Fruit fly (Drosophila melanogaster) whole organism, embryonic: Measurements from ENCODE around the gene CG31068.

Experiments
- ATbp ChIP-seq: fragments of 200-800 bp; sonication (Bioruptor generic); optimal IDR thresholded peaks from 2 replicates; lab custom pipeline; 2017; ENCODE audit warnings: missing biosample characterization, mild to moderate bottlenecking, missing genetic modification characterization, missing genetic modification reagents
- Antp ChIP-seq: fragments of 200-800 bp; sonication (Bioruptor generic); optimal IDR thresholded peaks from 3 replicates; lab custom pipeline; 2016; ENCODE audit warnings: missing biosample characterization, missing genetic modification characterization
- Atf3 ChIP-seq: fragments of 200-800 bp; sonication (Bioruptor generic); optimal IDR thresholded peaks from 3 replicates; lab custom pipeline; 2016; ENCODE audit warnings: missing biosample characterization, missing genetic modification characterization
- CG10209 ChIP-seq: fragments of 200-800 bp; sonication (Bioruptor generic); optimal IDR thresholded peaks from 3 replicates; lab custom pipeline; 2017; ENCODE audit warnings: missing biosample characterization, mild to moderate bottlenecking, missing genetic modification characterization, missing genetic modification reagents
- CG11398 ChIP-seq: fragments of 200-800 bp; sonication (Bioruptor generic); optimal IDR thresholded peaks from 2 replicates; lab custom pipeline; 2016; ENCODE audit warnings: missing biosample characterization, missing genetic modification characterization
- CG13287 ChIP-seq: fragments of 200-800 bp; sonication (Bioruptor generic); IDR thresholded peaks from 2 replicates; pipeline ENCODE4 v1.3.6; 2022; ENCODE audit warnings: missing biosample characterization, missing genetic modification characterization; ENCODE audit not compliant: partially characterized antibody
- CG14710 ChIP-seq: fragments of 200-800 bp; sonication (Bioruptor generic); optimal IDR thresholded peaks from 3 replicates; lab custom pipeline; 2019; ENCODE audit warnings: missing biosample characterization, mild to moderate bottlenecking, missing genetic modification characterization, moderate library complexity
- CG15269 ChIP-seq: fragments of 200-800 bp; sonication (Bioruptor generic); optimal IDR thresholded peaks from 2 replicates; lab custom pipeline; 2018; ENCODE audit warnings: missing biosample characterization, mild to moderate bottlenecking, missing genetic modification characterization, moderate library complexity
- CG15601 ChIP-seq: fragments of 200-800 bp; sonication (Bioruptor generic); optimal IDR thresholded peaks from 3 replicates; lab custom pipeline; 2019; ENCODE audit warnings: missing biosample characterization, mild to moderate bottlenecking, missing genetic modification characterization, moderate library complexity
- CG15696 ChIP-seq: fragments of 200-800 bp; sonication (Bioruptor generic); optimal IDR thresholded peaks from 2 replicates; lab custom pipeline; 2019; ENCODE audit warnings: missing biosample characterization, mild to moderate bottlenecking, missing genetic modification characterization, moderate library complexity
- CG16815 ChIP-seq: fragments of 200-800 bp; sonication (Bioruptor generic); optimal IDR thresholded peaks from 3 replicates; lab custom pipeline; 2017; ENCODE audit warnings: missing biosample characterization, mild to moderate bottlenecking, missing genetic modification characterization
- CG17361 ChIP-seq: fragments of 200-800 bp; sonication (Bioruptor generic); IDR thresholded peaks from 3 replicates; pipeline ENCODE4 v1.3.6; 2022; ENCODE audit warnings: missing biosample characterization, missing genetic modification characterization
- CG17912 ChIP-seq: fragments of 200-800 bp; sonication (Bioruptor generic); optimal IDR thresholded peaks from 2 replicates; lab custom pipeline; 2018; ENCODE audit warnings: missing biosample characterization, mild to moderate bottlenecking, missing genetic modification characterization
- CG18599 ChIP-seq: fragments of 200-800 bp; sonication (Bioruptor generic); optimal IDR thresholded peaks from 3 replicates; lab custom pipeline; 2017; ENCODE audit warnings: missing biosample characterization, missing genetic modification characterization, mild to moderate bottlenecking, moderate library complexity, missing genetic modification reagents
- CG2202 ChIP-seq: fragments of 200-800 bp; sonication (Bioruptor generic); optimal IDR thresholded peaks from 2 replicates; lab custom pipeline; 2018; ENCODE audit warnings: missing biosample characterization, mild to moderate bottlenecking, missing genetic modification characterization
- CG31388 ChIP-seq: fragments of 200-800 bp; sonication (Bioruptor generic); optimal IDR thresholded peaks from 2 replicates; lab custom pipeline; 2016; ENCODE audit warnings: missing biosample characterization, missing genetic modification characterization
- CG3726 ChIP-seq: fragments of 200-800 bp; sonication (Bioruptor generic); IDR thresholded peaks from 3 replicates; pipeline ENCODE4, ENCODE4 v1.3.6; 2022; ENCODE audit warnings: missing biosample characterization, missing genetic modification characterization
- CG43689 ChIP-seq: fragments of 200-800 bp; sonication (Bioruptor generic); IDR thresholded peaks from 2 replicates; pipeline ENCODE4 v1.3.6; 2022; ENCODE audit warnings: missing biosample characterization, missing genetic modification characterization
- CG4404 ChIP-seq: fragments of 200-800 bp; sonication (Bioruptor generic); IDR thresholded peaks from 2 replicates; pipeline ENCODE4 v1.3.6; 2022; ENCODE audit warnings: missing biosample characterization, missing genetic modification characterization
- CG7556 ChIP-seq: fragments of 200-800 bp; sonication (Bioruptor generic); optimal IDR thresholded peaks from 2 replicates; lab custom pipeline; 2017; ENCODE audit warnings: missing biosample characterization, mild to moderate bottlenecking, missing genetic modification characterization
- CG7987 ChIP-seq: fragments of 200-800 bp; sonication (Bioruptor generic); optimal IDR thresholded peaks from 2 replicates; lab custom pipeline; 2018; ENCODE audit warnings: missing biosample characterization, mild to moderate bottlenecking, missing genetic modification characterization, moderate library complexity
- CG8944 ChIP-seq: fragments of 200-800 bp; sonication (Bioruptor generic); optimal IDR thresholded peaks from 3 replicates; lab custom pipeline; 2016; ENCODE audit warnings: missing biosample characterization, missing genetic modification characterization
- CG9215 ChIP-seq: fragments of 200-800 bp; sonication (Bioruptor generic); IDR thresholded peaks from 2 replicates; pipeline ENCODE4 v1.3.6; 2022; ENCODE audit warnings: missing biosample characterization, missing genetic modification characterization
- Chrac-16 ChIP-seq: fragments of 200-800 bp; sonication (Bioruptor generic); optimal IDR thresholded peaks from 3 replicates; lab custom pipeline; 2016; ENCODE audit warnings: missing biosample characterization, missing genetic modification characterization
- CoRest ChIP-seq: fragments of 200-800 bp; sonication (Bioruptor generic); optimal IDR thresholded peaks from 3 replicates; lab custom pipeline; 2018; ENCODE audit warnings: missing biosample characterization, mild to moderate bottlenecking, missing genetic modification characterization, moderate library complexity
- D ChIP-seq, 2 experiments: fragments of 200-800 bp in 1 of 2; fragments of >200 bp in 1 of 2; sonication (Bioruptor generic) in 1 of 2; optimal IDR thresholded peaks; 2 replicates in 1 of 2; 3 replicates in 1 of 2; lab custom pipeline; 2017; ENCODE audit warnings: mild to moderate bottlenecking in 1 of 2, missing biosample characterization in 1 of 2, missing genetic modification characterization in 1 of 2, missing genetic modification reagents in 1 of 2
- Dip2 ChIP-seq: fragments of 200-800 bp; sonication (Bioruptor generic); IDR thresholded peaks from 2 replicates; pipeline ENCODE4 v1.3.6; 2022; ENCODE audit warnings: missing biosample characterization, missing genetic modification characterization
- Doc2 ChIP-seq: fragments of 200-800 bp; sonication (Bioruptor generic); IDR thresholded peaks from 2 replicates; pipeline ENCODE4 v1.3.6; 2022; ENCODE audit warnings: missing biosample characterization, missing genetic modification characterization
- Fer2 ChIP-seq: fragments of 200-800 bp; sonication (Bioruptor generic); optimal IDR thresholded peaks from 2 replicates; lab custom pipeline; 2018; ENCODE audit warnings: missing biosample characterization, mild to moderate bottlenecking, missing genetic modification characterization, moderate library complexity
- H2.0 ChIP-seq: fragments of 200-800 bp; sonication (Bioruptor generic); IDR thresholded peaks from 2 replicates; pipeline ENCODE4 v1.3.6; 2022; ENCODE audit warnings: missing biosample characterization, missing genetic modification characterization
- HLH3B ChIP-seq: fragments of 200-800 bp; sonication (Bioruptor generic); IDR thresholded peaks from 2 replicates; pipeline ENCODE4 v1.3.6; 2022; ENCODE audit warnings: missing biosample characterization, missing genetic modification characterization
- Nf-YA ChIP-seq: fragments of 200-800 bp; sonication (Bioruptor generic); IDR thresholded peaks from 2 replicates; pipeline ENCODE4 v1.3.6; 2022; ENCODE audit warnings: missing biosample characterization, missing genetic modification characterization
- NfI ChIP-seq: fragments of 200-800 bp; sonication (Bioruptor generic); optimal IDR thresholded peaks from 3 replicates; lab custom pipeline; 2018; ENCODE audit warnings: missing biosample characterization, mild to moderate bottlenecking, missing genetic modification characterization, moderate library complexity
- Six4 ChIP-seq: fragments of 200-800 bp; sonication (Bioruptor generic); optimal IDR thresholded peaks from 2 replicates; lab custom pipeline; 2016; ENCODE audit warnings: missing biosample characterization, missing genetic modification characterization
- Sry-δ ChIP-seq: fragments of 200-800 bp; sonication (Bioruptor generic); optimal IDR thresholded peaks from 2 replicates; lab custom pipeline; 2016; ENCODE audit warnings: missing biosample characterization, missing genetic modification characterization
- al ChIP-seq: fragments of 200-800 bp; sonication (Bioruptor generic); IDR thresholded peaks from 2 replicates; pipeline ENCODE4 v1.3.6; 2022; ENCODE audit warnings: missing biosample characterization, missing genetic modification characterization
- chif ChIP-seq, 2 experiments: fragments of 200-800 bp; sonication (Bioruptor generic); optimal IDR thresholded peaks; 3 replicates each; lab custom pipeline; 2016; ENCODE audit warnings: missing biosample characterization in 2 of 2, missing genetic modification characterization in 2 of 2
- dimm ChIP-seq: fragments of 200-800 bp; sonication (Bioruptor generic); IDR thresholded peaks from 2 replicates; pipeline ENCODE4 v1.3.6; 2022; ENCODE audit warnings: missing biosample characterization, missing genetic modification characterization
- dm ChIP-seq: fragments of 200-800 bp; sonication (Bioruptor generic); optimal IDR thresholded peaks from 3 replicates; lab custom pipeline; 2016; ENCODE audit warnings: missing biosample characterization, missing genetic modification characterization
- dmrt99B ChIP-seq: fragments of 200-800 bp; sonication (Bioruptor generic); optimal IDR thresholded peaks from 2 replicates; lab custom pipeline; 2018; ENCODE audit warnings: missing biosample characterization, mild to moderate bottlenecking, missing genetic modification characterization, moderate library complexity
- en ChIP-seq: fragments of 200-800 bp; sonication (Bioruptor generic); optimal IDR thresholded peaks from 2 replicates; lab custom pipeline; 2016; ENCODE audit warnings: missing biosample characterization, missing genetic modification characterization
- gsb-n ChIP-seq: fragments of 200-800 bp; sonication (Bioruptor generic); optimal IDR thresholded peaks from 3 replicates; lab custom pipeline; 2018; ENCODE audit warnings: missing biosample characterization, mild to moderate bottlenecking, missing genetic modification characterization
- hkb ChIP-seq, 2 experiments: fragments of 200-800 bp in 1 of 2; fragments of >200 bp in 1 of 2; sonication (Bioruptor generic) in 1 of 2; IDR thresholded peaks in 1 of 2; optimal IDR thresholded peaks in 1 of 2; 2 replicates each; pipeline versions ENCODE4 v1.3.6 to Lab custom; 2017 to 2022; ENCODE audit warnings: missing biosample characterization in 1 of 2, missing genetic modification characterization in 1 of 2
- mam ChIP-seq: fragments of 200-800 bp; sonication (Bioruptor generic); optimal IDR thresholded peaks from 3 replicates; lab custom pipeline; 2016; ENCODE audit warnings: missing biosample characterization, missing genetic modification characterization
- salm ChIP-seq: fragments of 200-800 bp; sonication (Bioruptor generic); optimal IDR thresholded peaks from 2 replicates; lab custom pipeline; 2018; ENCODE audit warnings: missing biosample characterization, mild to moderate bottlenecking, missing genetic modification characterization
- sqz ChIP-seq: fragments of 200-800 bp; sonication (Bioruptor generic); optimal IDR thresholded peaks from 3 replicates; lab custom pipeline; 2018; ENCODE audit warnings: missing biosample characterization, mild to moderate bottlenecking, missing genetic modification characterization
- tx ChIP-seq: fragments of 200-800 bp; sonication (Bioruptor generic); optimal IDR thresholded peaks from 2 replicates; lab custom pipeline; 2016; ENCODE audit warnings: missing biosample characterization, missing genetic modification characterization
- zen2 ChIP-seq: fragments of 200-800 bp; sonication (Bioruptor generic); IDR thresholded peaks from 3 replicates; pipeline ENCODE4 v1.3.6; 2022; ENCODE audit warnings: missing biosample characterization, missing genetic modification characterization; ENCODE audit not compliant: partially characterized antibody

CG31068 gene

DNA sequence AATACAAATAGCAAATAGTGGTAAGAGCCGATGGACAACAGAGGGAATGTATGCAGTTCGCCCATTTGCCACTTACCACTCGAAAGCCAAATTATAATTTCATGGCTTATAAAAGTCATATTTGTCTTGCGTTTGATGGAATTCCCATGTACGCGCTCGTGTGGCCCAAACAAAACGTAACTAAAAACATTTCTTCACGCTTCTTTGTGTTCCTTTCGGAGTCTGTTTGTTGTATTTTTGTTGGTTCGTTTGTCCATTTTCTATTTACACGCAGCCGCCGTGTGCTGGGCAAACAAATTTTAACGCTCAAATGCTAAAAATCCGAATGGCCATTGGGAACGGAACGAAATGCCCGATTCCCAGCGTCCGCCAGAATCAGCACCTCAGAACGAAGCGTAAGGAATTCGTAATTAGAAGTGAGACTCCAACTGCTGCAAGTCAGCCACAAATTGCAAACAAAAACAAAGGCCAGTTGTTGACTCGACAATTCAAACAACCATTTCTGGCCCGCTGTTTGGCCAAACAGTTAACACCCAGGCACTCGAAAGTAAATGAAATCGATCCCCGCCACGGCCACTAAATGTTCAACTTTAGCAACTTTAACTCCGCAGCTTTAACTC is 24.7 kb upstream of the CG31068 start (continued):
- no peak for TF ChIP-seq CG11398 (GFP tag; lab: Kevin White, UChicago)
- TF ChIP-seq CG43689 = peak; percentile 52; the same call in 1 of the 2 replicates
- TF ChIP-seq zen2 = no peak
- TF ChIP-seq CG8944 (GFP tag; lab: Kevin White, UChicago) = peak; percentile 17
- TF ChIP-seq HLH3B = peak; percentile 63; the same call in 1 of the 2 replicates
- no peak for TF ChIP-seq CG31388 (GFP tag; lab: Kevin White, UChicago)
- no peak for TF ChIP-seq CG13287 (GFP tag; lab: Robert Waterston, UW)
- TF ChIP-seq Nf-YA = peak; percentile 64
- peak; percentile 40 for TF ChIP-seq CG18599 (GFP tag; lab: Kevin White, UChicago)
- TF ChIP-seq CG15696 (tag; lab: Kevin White, UChicago) = peak; percentile 73
- TF ChIP-seq CoRest = peak; percentile 19
- TF ChIP-seq CG7987 (GFP tag; lab: Kevin White, UChicago) = peak; percentile 38
- peak; percentile 19 for TF ChIP-seq Sry-δ (GFP tag; lab: Kevin White, UChicago)
- TF ChIP-seq chif (GFP tag; optimal IDR thresholded peaks at IDR 0.05; lab: Kevin White, UChicago) = peak in 1 of 2 experiments; percentile 15
- TF ChIP-seq CG10209 (GFP tag; lab: Kevin White, UChicago) = peak; percentile 57
- 0 out of 3 replicates have a peak, but pooled peaks have one; percentile 12 for TF ChIP-seq CG17361 (GFP tag; lab: Robert Waterston, UW)
- no peak for TF ChIP-seq Six4 (GFP tag; lab: Kevin White, UChicago)
- TF ChIP-seq D (optimal IDR thresholded peaks at IDR 0.05; lab: Kevin White, UChicago) = no peak
- TF ChIP-seq D (GFP tag; optimal IDR thresholded peaks at IDR 0.05; lab: Kevin White, UChicago) = peak; percentile 70
- peak; percentile 2 for TF ChIP-seq en (GFP tag; lab: Kevin White, UChicago)
- no peak for TF ChIP-seq Dip2
- TF ChIP-seq H2.0 (GFP tag; lab: Robert Waterston, UW) = 0 out of 2 replicates have a peak, but pooled peaks have one; percentile 38
- TF ChIP-seq CG17912 (GFP tag; lab: Kevin White, UChicago) = no peak
- TF ChIP-seq CG4404 = peak; percentile 22; the same call in 1 of the 2 replicates
- no peak for TF ChIP-seq mam (GFP tag; lab: Kevin White, UChicago)
- TF ChIP-seq CG14710 = peak; percentile 18
- TF ChIP-seq NfI = no peak
- TF ChIP-seq salm (tag; lab: Kevin White, UChicago) = peak; percentile 19
- TF ChIP-seq al (GFP tag; lab: Robert Waterston, UW) = peak; percentile 31; the same call in 1 of the 2 replicates
- TF ChIP-seq Chrac-16 (GFP tag; lab: Kevin White, UChicago) = no peak
- TF ChIP-seq Doc2 (GFP tag; lab: Robert Waterston, UW) = no peak
- TF ChIP-seq tx (GFP tag; lab: Kevin White, UChicago) = no peak
- peak; percentile 38 for TF ChIP-seq gsb-n (tag; lab: Kevin White, UChicago)
- peak; percentile 7 for TF ChIP-seq dm (GFP tag; lab: Kevin White, UChicago)
- peak; percentile 62 for TF ChIP-seq CG15601 (tag; lab: Kevin White, UChicago)
- no peak for TF ChIP-seq CG9215
- TF ChIP-seq dimm (GFP tag; lab: Robert Waterston, UW) = no peak
- TF ChIP-seq hkb (optimal IDR thresholded peaks at IDR 0.05; lab: Kevin White, UChicago) = no peak
- TF ChIP-seq hkb (GFP tag; IDR thresholded peaks at IDR 0.05; lab: Robert Waterston, UW) = peak; percentile 67
- TF ChIP-seq CG16815 = no peak
- TF ChIP-seq CG3726 (GFP tag; lab: Robert Waterston, UW) = 0 out of 3 replicates have a peak, but pooled peaks have one; percentile 42
- TF ChIP-seq dmrt99B (tag; lab: Kevin White, UChicago) = peak; percentile 44
- peak; percentile 79 for TF ChIP-seq ATbp (GFP tag; lab: Kevin White, UChicago)
- TF ChIP-seq Fer2 (tag; lab: Kevin White, UChicago) = no peak
- TF ChIP-seq CG7556 (GFP tag; lab: Kevin White, UChicago) = peak; percentile 23
- TF ChIP-seq CG15269 (tag; lab: Kevin White, UChicago) = peak; percentile 7
- peak; percentile 15 for TF ChIP-seq Atf3 (GFP tag; lab: Kevin White, UChicago)
- peak; percentile 1 for TF ChIP-seq sqz (GFP tag; lab: Kevin White, UChicago)
- TF ChIP-seq Antp (GFP tag; lab: Kevin White, UChicago) = peak; percentile 1
- peak; percentile 53 for TF ChIP-seq CG2202 (tag; lab: Kevin White, UChicago)
